Fruit fly (Drosophila melanogaster): ENCODE results near the gene CG11590.

- no peak for TF ChIP-seq tj (GFP tag; optimal IDR thresholded peaks at IDR 0.05)
- no peak for TF ChIP-seq Mnt (GFP tag; optimal IDR thresholded peaks at IDR 0.05)
- no peak for TF ChIP-seq Clk (GFP tag; optimal IDR thresholded peaks at IDR 0.05)
- no peak for TF ChIP-seq bab1 (GFP tag; optimal IDR thresholded peaks at IDR 0.05)
Measured at dm6 chrX:14215834-14216233, 15.9 kb downstream of the CG11590 start.

All from whole organism, adult.